Fruit fly (Drosophila melanogaster): Measurements from ENCODE around the gene rdx.

- TF ChIP-seq onecut (GFP tag; IDR thresholded peaks at IDR 0.05) = no peak
- TF ChIP-seq gfzf (GFP tag; optimal IDR thresholded peaks at IDR 0.05) = no peak
- no peak for TF ChIP-seq CG11247 (GFP tag; IDR thresholded peaks at IDR 0.05)
- no peak for TF ChIP-seq Blimp-1 (GFP tag; optimal IDR thresholded peaks at IDR 0.05)
- TF ChIP-seq CG17385 (GFP tag; optimal IDR thresholded peaks at IDR 0.05) = no peak
- no peak for TF ChIP-seq CG9215 (GFP tag; IDR thresholded peaks at IDR 0.05)
- TF ChIP-seq fu2 (GFP tag; optimal IDR thresholded peaks at IDR 0.05) = no peak
- no peak for TF ChIP-seq psq (GFP tag; optimal IDR thresholded peaks at IDR 0.05)
- no peak for TF ChIP-seq Neu2 (GFP tag; optimal IDR thresholded peaks at IDR 0.05; ENCODE audit: borderline replicate concordance)
- TF ChIP-seq tgo (GFP tag; IDR thresholded peaks at IDR 0.05) = no peak
- TF ChIP-seq Lpt (GFP tag; optimal IDR thresholded peaks at IDR 0.05) = no peak
Observed at dm6 chr3R:14067904-14068636, 36.2 kb upstream of the rdx start.

Measured in whole organism, embryonic.